Worm (Caenorhabditis elegans) whole organism, L3 larva: Measurements from ENCODE around the gene C16D9.6.

Source experiments
- aly-2 ChIP-seq: fragments of 150-350 bp; optimal IDR thresholded peaks from 2 replicates; lab custom pipeline; 2014; ENCODE audit warnings: missing biosample characterization, missing genetic modification characterization
- ama-1 ChIP-seq: fragments of 150-350 bp; optimal IDR thresholded peaks from 2 replicates; lab custom pipeline; 2018
- fkh-10 ChIP-seq: sonication (generic microtip); optimal IDR thresholded peaks from 2 replicates; lab custom pipeline; 2017; ENCODE audit warnings: missing biosample characterization, missing genetic modification reagents, missing genetic modification characterization
- nhr-23 ChIP-seq: fragments of 150-350 bp; optimal IDR thresholded peaks from 2 replicates; lab custom pipeline; 2014; ENCODE audit warnings: missing biosample characterization, missing genetic modification reagents, missing genetic modification characterization
- nhr-237 ChIP-seq: fragments of 150-350 bp; optimal IDR thresholded peaks from 2 replicates; lab custom pipeline; 2014; ENCODE audit warnings: missing biosample characterization, missing genetic modification characterization
- nhr-25 ChIP-seq: sonication (generic microtip); optimal IDR thresholded peaks from 2 replicates; lab custom pipeline; 2017; ENCODE audit warnings: missing biosample characterization, missing genetic modification characterization
- nhr-76 ChIP-seq: fragments of 150-350 bp; sonication (generic microtip); optimal IDR thresholded peaks from 5 replicates; lab custom pipeline; 2014; ENCODE audit warnings: missing biosample characterization, missing genetic modification characterization
- pha-4 ChIP-seq: fragments of 150-350 bp; optimal IDR thresholded peaks from 2 replicates; lab custom pipeline; 2014; ENCODE audit warnings: missing biosample characterization, missing genetic modification reagents, missing genetic modification characterization
- snpc-4 ChIP-seq: fragments of 150-350 bp; optimal IDR thresholded peaks from 2 replicates; lab custom pipeline; 2014; ENCODE audit warnings: missing biosample characterization, missing genetic modification characterization
- tbx-2 ChIP-seq: sonication (generic microtip); optimal IDR thresholded peaks from 2 replicates; lab custom pipeline; 2016; ENCODE audit warnings: mild to moderate bottlenecking, missing genetic modification characterization, missing compliant biosample characterization
- unc-39 ChIP-seq: sonication (generic microtip); optimal IDR thresholded peaks from 4 replicates; lab custom pipeline; 2017; ENCODE audit warnings: missing biosample characterization, missing genetic modification characterization
- unc-62 ChIP-seq: fragments of 150-350 bp; sonication (generic microtip); optimal IDR thresholded peaks from 4 replicates; lab custom pipeline; 2014; ENCODE audit warnings: missing biosample characterization, missing genetic modification reagents, missing genetic modification characterization
- ztf-4 ChIP-seq: fragments of 150-350 bp; optimal IDR thresholded peaks from 2 replicates; lab custom pipeline; 2014; ENCODE audit warnings: missing biosample characterization, missing genetic modification characterization

DNA sequence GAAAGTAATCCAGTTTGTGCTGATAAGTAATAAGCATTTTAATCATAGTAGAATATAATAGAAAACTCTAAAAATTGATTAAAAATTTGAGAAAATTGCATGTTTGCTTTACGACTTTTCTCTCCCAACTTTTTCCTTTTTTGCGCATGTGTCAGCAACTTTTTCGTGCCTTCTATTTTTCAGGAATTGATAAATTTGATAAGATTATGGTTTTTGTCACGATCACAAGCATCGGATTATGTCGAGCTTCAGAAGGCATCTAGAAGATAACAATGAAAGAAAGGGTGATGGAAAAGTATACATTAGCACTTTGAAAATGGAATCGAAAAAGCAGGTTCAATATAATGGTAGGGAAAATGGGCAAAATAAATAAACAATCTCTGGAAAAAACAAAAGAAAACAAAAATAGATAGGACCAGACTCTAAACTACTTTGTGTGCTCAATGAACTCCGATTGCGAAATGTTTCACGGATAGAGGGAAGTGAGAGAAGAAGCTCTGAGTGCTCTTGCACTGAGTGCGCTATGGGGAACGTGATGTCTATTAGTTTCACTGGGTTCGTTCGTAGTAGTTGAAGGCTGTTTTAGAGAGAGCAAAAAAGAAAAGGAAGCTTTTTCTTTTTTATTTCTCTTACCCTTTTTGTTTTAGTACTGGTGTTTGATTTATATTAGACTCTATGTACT lies 38.2 kb upstream of the C16D9.6 start:
- TF ChIP-seq pha-4 (no peak), nhr-237 (tag; lab: Kevin White, UChicago) (no peak), unc-39 (tag; lab: Kevin White, UChicago) (no peak), unc-62 (GFP tag; lab: Kevin White, UChicago) (no peak), ama-1 (lab: Kevin White, UChicago) (no peak), aly-2 (tag; lab: Kevin White, UChicago) (no peak), nhr-23 (tag; lab: Kevin White, UChicago) (no peak), snpc-4 (no peak), nhr-76 (tag; lab: Kevin White, UChicago) (no peak), fkh-10 (GFP tag; lab: Kevin White, UChicago) (no peak), tbx-2 (tag; lab: Kevin White, UChicago) (no peak), nhr-25 (no peak), ztf-4 (tag; lab: Kevin White, UChicago) (no peak)
